Worm (Caenorhabditis elegans) whole organism, mixed stage, embryonic: ENCODE results near the gene F12E12.1.

ENCODE experiments used
- M03D4.4 ChIP-seq: sonication (generic microtip); optimal IDR thresholded peaks from 2 replicates; lab custom pipeline; 2017; ENCODE audit warnings: mild to moderate bottlenecking, missing genetic modification characterization, missing compliant biosample characterization
- bed-3 ChIP-seq: fragments of 200-800 bp; sonication (Bioruptor generic); optimal IDR thresholded peaks from 3 replicates; lab custom pipeline; 2018; ENCODE audit warnings: mild to moderate bottlenecking, missing genetic modification characterization, moderate library complexity, missing compliant biosample characterization
- blmp-1 ChIP-seq: fragments of 150-350 bp; optimal IDR thresholded peaks from 2 replicates; lab custom pipeline; 2014; ENCODE audit warnings: missing biosample characterization, missing genetic modification characterization
- ceh-43 ChIP-seq: fragments of 200-800 bp; sonication (Bioruptor generic); optimal IDR thresholded peaks from 2 replicates; lab custom pipeline; 2018; ENCODE audit warnings: mild to moderate bottlenecking, missing genetic modification characterization, moderate library complexity, missing compliant biosample characterization
- ceh-83 ChIP-seq: fragments of 200-800 bp; sonication (Bioruptor generic); optimal IDR thresholded peaks from 2 replicates; lab custom pipeline; 2018; ENCODE audit warnings: mild to moderate bottlenecking, missing genetic modification characterization, missing compliant biosample characterization
- ces-1 ChIP-seq: fragments of 150-350 bp; optimal IDR thresholded peaks from 2 replicates; lab custom pipeline; 2014; ENCODE audit warnings: missing biosample characterization, missing genetic modification reagents, missing genetic modification characterization
- cnd-1 ChIP-seq: fragments of 200-800 bp; sonication (Bioruptor generic); optimal IDR thresholded peaks from 2 replicates; lab custom pipeline; 2018; ENCODE audit warnings: mild to moderate bottlenecking, missing genetic modification characterization, missing compliant biosample characterization
- drap-1 ChIP-seq: fragments of 200-800 bp; sonication (Bioruptor generic); optimal IDR thresholded peaks from 3 replicates; lab custom pipeline; 2018; ENCODE audit warnings: mild to moderate bottlenecking, missing genetic modification characterization, missing compliant biosample characterization
- elt-1 ChIP-seq: sonication (generic microtip); optimal IDR thresholded peaks from 2 replicates; lab custom pipeline; 2017; ENCODE audit warnings: missing genetic modification characterization, mild to moderate bottlenecking, missing compliant biosample characterization, antibody characterized with exemption, moderate library complexity, borderline replicate concordance; ENCODE audit not compliant: insufficient read depth
- elt-3 ChIP-seq: fragments of 150-350 bp; optimal IDR thresholded peaks from 2 replicates; lab custom pipeline; 2014; ENCODE audit warnings: missing biosample characterization, missing genetic modification characterization
- flh-1 ChIP-seq: fragments of 200-800 bp; sonication (Bioruptor generic); optimal IDR thresholded peaks from 2 replicates; lab custom pipeline; 2018; ENCODE audit warnings: mild to moderate bottlenecking, missing genetic modification characterization, moderate library complexity, missing compliant biosample characterization
- ham-2 ChIP-seq: fragments of 200-800 bp; sonication (Bioruptor generic); optimal IDR thresholded peaks from 2 replicates; lab custom pipeline; 2018; ENCODE audit warnings: mild to moderate bottlenecking, missing genetic modification characterization, missing compliant biosample characterization
- hlh-1 ChIP-seq: fragments of 150-350 bp; optimal IDR thresholded peaks from 2 replicates; lab custom pipeline; 2014; ENCODE audit warnings: missing biosample characterization, missing genetic modification reagents, missing genetic modification characterization
- lin-13 ChIP-seq: fragments of 150-350 bp; optimal IDR thresholded peaks from 2 replicates; lab custom pipeline; 2014; ENCODE audit warnings: missing biosample characterization, missing genetic modification characterization
- lin-32 ChIP-seq: fragments of 200-800 bp; sonication (Bioruptor generic); optimal IDR thresholded peaks from 2 replicates; lab custom pipeline; 2018; ENCODE audit warnings: mild to moderate bottlenecking, missing genetic modification characterization, missing compliant biosample characterization
- lsy-2 ChIP-seq: fragments of 150-350 bp; optimal IDR thresholded peaks from 2 replicates; lab custom pipeline; 2014; ENCODE audit warnings: missing biosample characterization, missing genetic modification characterization
- mab-5 ChIP-seq: fragments of 150-350 bp; optimal IDR thresholded peaks from 2 replicates; lab custom pipeline; 2014; ENCODE audit warnings: missing biosample characterization, missing genetic modification characterization
- mep-1 ChIP-seq: fragments of 150-350 bp; optimal IDR thresholded peaks from 2 replicates; lab custom pipeline; 2017; ENCODE audit warnings: missing biosample characterization, missing genetic modification reagents, missing genetic modification characterization, inconsistent platforms
- nhr-12 ChIP-seq: fragments of 150-350 bp; optimal IDR thresholded peaks from 2 replicates; lab custom pipeline; 2014; ENCODE audit warnings: missing biosample characterization, missing genetic modification characterization
- nhr-2 ChIP-seq: fragments of 150-350 bp; optimal IDR thresholded peaks from 2 replicates; lab custom pipeline; 2014; ENCODE audit warnings: missing biosample characterization, missing genetic modification characterization
- nhr-237 ChIP-seq: fragments of 150-350 bp; optimal IDR thresholded peaks from 2 replicates; lab custom pipeline; 2014; ENCODE audit warnings: missing biosample characterization, missing genetic modification characterization
- nhr-28 ChIP-seq: fragments of 150-350 bp; optimal IDR thresholded peaks from 2 replicates; lab custom pipeline; 2014; ENCODE audit warnings: missing biosample characterization, missing genetic modification characterization
- nhr-76 ChIP-seq: sonication (generic microtip); optimal IDR thresholded peaks from 2 replicates; lab custom pipeline; 2017; ENCODE audit warnings: missing biosample characterization, missing genetic modification characterization
- pha-4 ChIP-seq: fragments of 150-350 bp; optimal IDR thresholded peaks from 2 replicates; lab custom pipeline; 2018; ENCODE audit warnings: missing biosample characterization, missing genetic modification reagents, missing genetic modification characterization
- sem-2 ChIP-seq: fragments of 200-800 bp; sonication (Bioruptor generic); optimal IDR thresholded peaks from 2 replicates; lab custom pipeline; 2018; ENCODE audit warnings: mild to moderate bottlenecking, missing genetic modification characterization, missing compliant biosample characterization
- snpc-4 ChIP-seq: fragments of 150-350 bp; optimal IDR thresholded peaks from 2 replicates; lab custom pipeline; 2014; ENCODE audit warnings: missing biosample characterization, missing genetic modification characterization
- sptf-1 ChIP-seq: sonication (generic microtip); optimal IDR thresholded peaks from 2 replicates; lab custom pipeline; 2017; ENCODE audit warnings: mild to moderate bottlenecking, missing genetic modification characterization, moderate library complexity, missing compliant biosample characterization
- unc-120 ChIP-seq: sonication (generic microtip); optimal IDR thresholded peaks from 2 replicates; lab custom pipeline; 2017; ENCODE audit warnings: missing genetic modification characterization, missing compliant biosample characterization; ENCODE audit not compliant: poor library complexity, severe bottlenecking
- unc-39 ChIP-seq: fragments of 150-350 bp; optimal IDR thresholded peaks from 2 replicates; lab custom pipeline; 2014; ENCODE audit warnings: missing biosample characterization, missing genetic modification characterization
- unc-62 ChIP-seq: fragments of 150-350 bp; optimal IDR thresholded peaks from 2 replicates; lab custom pipeline; 2014; ENCODE audit warnings: missing biosample characterization, missing genetic modification reagents, missing genetic modification characterization
- zip-8 ChIP-seq: fragments of 150-350 bp; optimal IDR thresholded peaks from 2 replicates; lab custom pipeline; 2014; ENCODE audit warnings: missing biosample characterization, missing genetic modification characterization
- ztf-11 ChIP-seq: fragments of 150-350 bp; optimal IDR thresholded peaks from 2 replicates; lab custom pipeline; 2014; ENCODE audit warnings: missing biosample characterization, missing genetic modification characterization

The F12E12.1 gene

ce11 chrII:3750685-3751084, 9.0 kb downstream of the F12E12.1 start, which contains the start of gene fbxb-91:
TSS of gene fbxb-91 (minus strand) at chrII:3750785.
- no peak for TF ChIP-seq elt-1 (tag; lab: Kevin White, UChicago)

- TF ChIP-seq mab-5 (tag; lab: Kevin White, UChicago) = no peak
- no peak for TF ChIP-seq hlh-1
- TF ChIP-seq nhr-28 (tag; lab: Kevin White, UChicago) = no peak
- no peak for TF ChIP-seq zip-8 (tag; lab: Kevin White, UChicago)
- TF ChIP-seq lin-13 = no peak
- TF ChIP-seq nhr-2 = no peak
- TF ChIP-seq elt-1 (tag; lab: Kevin White, UChicago) = no peak
- no peak for TF ChIP-seq bed-3 (GFP tag; lab: Kevin White, UChicago)
- TF ChIP-seq ces-1 (GFP tag; lab: Kevin White, UChicago) = no peak
- no peak for TF ChIP-seq snpc-4
- TF ChIP-seq unc-62 (GFP tag; lab: Kevin White, UChicago) = no peak
- TF ChIP-seq drap-1 (GFP tag; lab: Kevin White, UChicago) = no peak
- TF ChIP-seq nhr-76 (tag; lab: Kevin White, UChicago) = no peak
- no peak for TF ChIP-seq nhr-237
- no peak for TF ChIP-seq lin-32 (GFP tag; lab: Kevin White, UChicago)
- no peak for TF ChIP-seq elt-3 (tag; lab: Kevin White, UChicago)
- no peak for TF ChIP-seq flh-1 (GFP tag; lab: Kevin White, UChicago)
- no peak for TF ChIP-seq ceh-43 (GFP tag; lab: Kevin White, UChicago)
Measured at ce11 chrII:3752184-3752583, 10.5 kb downstream of the F12E12.1 start, which contains the start of gene sdz-11. TSS of gene sdz-11 (minus strand) at chrII:3752284.

ce11 chrII:3753598-3753997, 11.9 kb downstream of the F12E12.1 start, which contains the start of gene rcd-1:
TSS of gene rcd-1 (plus strand) at chrII:3753898.
- TF ChIP-seq ceh-83 (GFP tag; lab: Kevin White, UChicago) = no peak
- TF ChIP-seq bed-3 (GFP tag; lab: Kevin White, UChicago) = no peak
- no peak for TF ChIP-seq unc-120 (tag; lab: Kevin White, UChicago)
- TF ChIP-seq ham-2 = no peak
- TF ChIP-seq nhr-2 = no peak
- no peak for TF ChIP-seq elt-3 (tag; lab: Kevin White, UChicago)
- no peak for TF ChIP-seq ztf-11
- TF ChIP-seq lsy-2 (tag; lab: Kevin White, UChicago) = no peak
- TF ChIP-seq elt-1 (tag; lab: Kevin White, UChicago) = no peak
- TF ChIP-seq snpc-4 = no peak
- no peak for TF ChIP-seq cnd-1 (tag; lab: Kevin White, UChicago)
- TF ChIP-seq M03D4.4 (tag; lab: Kevin White, UChicago) = no peak
- TF ChIP-seq pha-4 = no peak
- TF ChIP-seq unc-62 (GFP tag; lab: Kevin White, UChicago) = no peak
- no peak for TF ChIP-seq ceh-43 (GFP tag; lab: Kevin White, UChicago)
- no peak for TF ChIP-seq hlh-1
- no peak for TF ChIP-seq nhr-28 (tag; lab: Kevin White, UChicago)
- TF ChIP-seq sptf-1 (tag; lab: Kevin White, UChicago) = no peak
- TF ChIP-seq nhr-237 = no peak

ce11 chrII:3757499-3757898, 15.8 kb downstream of the F12E12.1 start, which contains the start of gene srx-111:
TSS of gene srx-111 (plus strand) at chrII:3757799.
- TF ChIP-seq ces-1 (GFP tag; lab: Kevin White, UChicago) (no peak), nhr-12 (tag; lab: Kevin White, UChicago) (no peak), snpc-4 (no peak), drap-1 (GFP tag; lab: Kevin White, UChicago) (no peak), nhr-2 (no peak), blmp-1 (tag; lab: Kevin White, UChicago) (no peak), nhr-76 (tag; lab: Kevin White, UChicago) (no peak), cnd-1 (tag; lab: Kevin White, UChicago) (no peak), zip-8 (tag; lab: Kevin White, UChicago) (no peak), lsy-2 (tag; lab: Kevin White, UChicago) (no peak), pha-4 (no peak), sem-2 (no peak), mep-1 (no peak), nhr-237 (no peak), unc-39 (tag; lab: Kevin White, UChicago) (no peak), ceh-83 (GFP tag; lab: Kevin White, UChicago) (no peak), ceh-43 (GFP tag; lab: Kevin White, UChicago) (no peak)
